Worm (Caenorhabditis elegans) whole organism, early embryonic: ENCODE results near the gene C08E8.6.

ENCODE experiments used
- B0310.2 ChIP-seq: sonication (generic microtip); optimal IDR thresholded peaks from 2 replicates; lab custom pipeline; 2016; ENCODE audit warnings: mild to moderate bottlenecking, missing genetic modification characterization, missing compliant biosample characterization
- aly-1 ChIP-seq: sonication (generic microtip); optimal IDR thresholded peaks from 2 replicates; lab custom pipeline; 2016; ENCODE audit warnings: missing genetic modification characterization, missing compliant biosample characterization
- ama-1 ChIP-seq: fragments of 150-350 bp; optimal IDR thresholded peaks from 2 replicates; lab custom pipeline; 2014
- ceh-13 ChIP-seq: fragments of 200-800 bp; sonication (Bioruptor generic); optimal IDR thresholded peaks from 2 replicates; lab custom pipeline; 2018; ENCODE audit warnings: mild to moderate bottlenecking, missing genetic modification characterization, missing compliant biosample characterization
- ceh-36 ChIP-seq: sonication (generic microtip); optimal IDR thresholded peaks from 2 replicates; lab custom pipeline; 2016; ENCODE audit warnings: missing genetic modification characterization, inconsistent platforms, missing compliant biosample characterization
- ets-7 ChIP-seq: sonication (generic microtip); optimal IDR thresholded peaks from 2 replicates; lab custom pipeline; 2016; ENCODE audit warnings: missing genotype, missing genetic modification characterization, missing compliant biosample characterization
- flt-1 ChIP-seq: fragments of 200-800 bp; sonication (Bioruptor generic); IDR thresholded peaks from 2 replicates; pipeline ENCODE4 v1.3.6; 2022; ENCODE audit warnings: missing genetic modification characterization, missing compliant biosample characterization
- scrt-1 ChIP-seq: fragments of 200-800 bp; sonication (Bioruptor generic); IDR thresholded peaks from 2 replicates; pipeline ENCODE4 v1.3.6; 2022; ENCODE audit warnings: missing genetic modification characterization, missing compliant biosample characterization
- sea-1 ChIP-seq: fragments of 200-800 bp; sonication (Bioruptor generic); conservative IDR thresholded peaks from 2 replicates; pipeline ENCODE4 v1.3.6; 2022; ENCODE audit warnings: missing genetic modification characterization, missing compliant biosample characterization
- tra-4 ChIP-seq: sonication (generic microtip); optimal IDR thresholded peaks from 2 replicates; lab custom pipeline; 2017; ENCODE audit warnings: missing genetic modification characterization, missing compliant biosample characterization

DNA sequence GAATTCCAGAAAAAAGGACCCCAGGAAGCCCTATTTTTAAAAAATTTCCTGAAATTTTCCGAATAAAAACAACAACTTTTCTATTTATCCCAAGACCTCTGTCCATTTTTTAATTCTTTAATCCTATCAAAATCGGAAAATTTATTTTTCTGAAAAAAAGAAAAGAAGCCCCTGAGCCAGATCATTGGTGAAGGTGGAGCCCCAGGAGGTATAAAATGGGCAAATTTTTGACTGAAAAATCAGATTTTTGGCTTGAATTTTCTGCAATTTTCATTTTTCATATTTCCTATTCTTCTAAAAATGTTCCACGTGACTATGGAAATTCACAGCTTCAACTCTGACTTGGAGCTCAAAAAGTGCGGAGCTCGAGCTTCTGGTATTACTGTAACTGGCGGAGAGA lies 10.6 kb upstream of the C08E8.6 start, which contains the start of gene Y51A2B.8:
- no peak for TF ChIP-seq aly-1 (tag; lab: Kevin White, UChicago)
- no peak for TF ChIP-seq flt-1 (GFP tag; lab: Robert Waterston, UW)
- no peak for TF ChIP-seq B0310.2
- no peak for TF ChIP-seq ama-1 (lab: Kevin White, UChicago)
- no peak for TF ChIP-seq ceh-13 (GFP tag; lab: Kevin White, UChicago)
- TF ChIP-seq ets-7 (tag; lab: Kevin White, UChicago): no peak
- no peak for TF ChIP-seq scrt-1
- TF ChIP-seq tra-4 (tag; lab: Kevin White, UChicago): no peak
- TF ChIP-seq sea-1 (GFP tag; lab: Robert Waterston, UW): no peak
- TF ChIP-seq ceh-36 (tag; lab: Kevin White, UChicago): no peak
